Fruit fly (Drosophila melanogaster): Measurements from ENCODE around the gene CG6733.

DNA sequence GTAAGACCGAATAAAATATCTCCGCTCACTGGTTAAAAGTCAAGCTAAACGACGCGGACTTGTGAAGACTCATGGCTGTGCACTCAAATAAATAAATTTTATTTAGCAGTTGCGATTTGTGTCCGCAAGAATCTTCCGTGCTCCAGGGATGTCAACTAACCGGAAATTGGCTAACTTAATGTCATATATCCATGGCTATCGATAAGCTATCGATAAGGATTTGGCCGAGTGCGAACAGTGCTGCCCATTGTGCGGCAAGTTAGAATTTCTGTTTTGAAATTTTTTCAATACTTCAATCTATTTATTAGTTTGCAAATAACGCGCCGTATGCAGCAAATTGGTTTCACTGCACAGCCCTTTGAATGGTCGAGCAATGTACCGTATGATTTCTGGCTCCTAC is 43.6 kb upstream of the CG6733 start, which contains the start of gene p53:
- TF ChIP-seq usp (GFP tag; optimal IDR thresholded peaks at IDR 0.05) (no peak), CG8478 (optimal IDR thresholded peaks at IDR 0.05) (no peak), Dll (optimal IDR thresholded peaks at IDR 0.05) (no peak), EcR (GFP tag; optimal IDR thresholded peaks at IDR 0.05) (no peak)
